Fruit fly (Drosophila melanogaster) whole organism, wandering third instar larva: ENCODE data around the gene nAChRalpha5.

Experiments used
- Abd-B ChIP-seq: fragments of >200 bp; optimal IDR thresholded peaks from 2 replicates; lab custom pipeline; 2017; ENCODE audit warnings: missing biosample characterization, missing genetic modification characterization
- CrebA ChIP-seq: fragments of 200-800 bp; sonication (Bioruptor generic); optimal IDR thresholded peaks from 2 replicates; lab custom pipeline; 2016; ENCODE audit warnings: missing biosample characterization, mild to moderate bottlenecking, missing genetic modification characterization, borderline replicate concordance
- Dfd ChIP-seq: fragments of >200 bp; optimal IDR thresholded peaks from 2 replicates; lab custom pipeline; 2017; ENCODE audit warnings: missing biosample characterization, missing genetic modification characterization
- Hnf4 ChIP-seq: fragments of 200-800 bp; sonication (Bioruptor generic); optimal IDR thresholded peaks from 2 replicates; lab custom pipeline; 2016; ENCODE audit warnings: missing biosample characterization, mild to moderate bottlenecking, missing genetic modification characterization
- Hr83 ChIP-seq: fragments of 200-300 bp; sonication (Bioruptor generic); optimal IDR thresholded peaks from 2 replicates; lab custom pipeline; 2016; ENCODE audit warnings: missing biosample characterization, mild to moderate bottlenecking, missing genetic modification characterization, moderate library complexity; ENCODE audit not compliant: poor library complexity, severe bottlenecking
- Myc ChIP-seq: fragments of >200 bp; optimal IDR thresholded peaks from 2 replicates; lab custom pipeline; 2017
- Sp1 ChIP-seq: fragments of 200-800 bp; sonication (Bioruptor generic); optimal IDR thresholded peaks from 3 replicates; lab custom pipeline; 2019; ENCODE audit warnings: missing biosample characterization, mild to moderate bottlenecking, missing genetic modification characterization, moderate library complexity
- dmrt93B ChIP-seq: fragments of 200-800 bp; sonication (Bioruptor generic); optimal IDR thresholded peaks from 2 replicates; lab custom pipeline; 2018; ENCODE audit warnings: missing biosample characterization, mild to moderate bottlenecking, missing genetic modification characterization
- foxo ChIP-seq, 2 experiments: fragments of 200-800 bp; sonication (Bioruptor generic); optimal IDR thresholded peaks; 2 replicates in 1 of 2; 3 replicates in 1 of 2; lab custom pipeline; 2016 to 2017; ENCODE audit warnings: missing biosample characterization in 2 of 2, missing genetic modification characterization in 2 of 2
- fru ChIP-seq: fragments of 200-800 bp; sonication (Bioruptor generic); optimal IDR thresholded peaks from 3 replicates; lab custom pipeline; 2016; ENCODE audit warnings: missing biosample characterization, mild to moderate bottlenecking, missing genetic modification characterization
- h ChIP-seq: fragments of 200-800 bp; sonication (Bioruptor generic); optimal IDR thresholded peaks from 3 replicates; lab custom pipeline; 2016; ENCODE audit warnings: missing biosample characterization, mild to moderate bottlenecking, missing genetic modification characterization
- jim ChIP-seq: fragments of 175-275, 200-325 bp; sonication (Bioruptor generic); optimal IDR thresholded peaks from 2 replicates; lab custom pipeline; 2016; ENCODE audit warnings: missing biosample characterization, mild to moderate bottlenecking, missing genetic modification characterization
- lola ChIP-seq: fragments of >200 bp; optimal IDR thresholded peaks from 2 replicates; lab custom pipeline; 2017; ENCODE audit warnings: missing biosample characterization, missing genetic modification characterization
- usp ChIP-seq: fragments of >200 bp; optimal IDR thresholded peaks from 2 replicates; lab custom pipeline; 2017; ENCODE audit warnings: missing biosample characterization, missing genetic modification characterization

DNA sequence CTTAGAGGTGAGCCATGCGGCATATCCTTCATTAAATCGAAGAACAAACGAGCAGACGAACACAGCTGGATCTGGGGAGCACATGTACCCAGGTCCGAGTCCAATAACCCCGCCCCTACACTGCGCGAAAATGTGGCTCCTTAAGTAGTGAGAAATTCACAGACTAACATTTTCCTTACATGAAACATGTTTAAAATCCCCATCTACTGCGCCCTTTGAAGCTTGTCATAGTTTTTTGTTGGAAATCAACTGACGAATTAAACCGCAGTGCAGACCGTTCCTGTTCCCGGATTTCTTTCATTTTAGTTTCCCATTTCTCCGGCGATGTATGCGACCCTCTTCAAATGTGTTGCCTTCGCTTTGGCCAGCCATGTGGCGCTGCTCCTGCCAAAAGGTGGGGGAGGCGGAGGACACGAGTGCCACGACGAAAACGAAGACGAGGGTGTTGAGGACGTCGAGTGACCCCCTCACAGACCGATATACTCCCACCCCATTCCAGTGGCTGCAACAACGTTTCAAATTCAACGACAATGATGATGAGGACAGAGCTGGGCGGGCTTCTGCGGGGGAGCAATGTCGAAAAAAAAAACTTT lies 82.9 kb downstream of the nAChRalpha5 start:
- TF ChIP-seq Hnf4 (GFP tag; lab: Kevin White, UChicago): no peak
- TF ChIP-seq Hr83: no peak
- TF ChIP-seq Myc: no peak
- no peak for TF ChIP-seq CrebA (GFP tag; lab: Kevin White, UChicago)
- TF ChIP-seq Dfd (GFP tag; lab: Kevin White, UChicago): no peak
- no peak for TF ChIP-seq jim (GFP tag; lab: Kevin White, UChicago)
- no peak for TF ChIP-seq usp
- TF ChIP-seq fru: no peak
- no peak for TF ChIP-seq Sp1 (GFP tag; lab: Kevin White, UChicago)
- TF ChIP-seq lola (GFP tag; lab: Kevin White, UChicago): no peak
- no peak for TF ChIP-seq dmrt93B (GFP tag; lab: Kevin White, UChicago)
- TF ChIP-seq h: peak; percentile 1
- TF ChIP-seq foxo (GFP tag; optimal IDR thresholded peaks at IDR 0.05; lab: Kevin White, UChicago): peak in 1 of 2 experiments; percentile 16
- TF ChIP-seq Abd-B: no peak
